Worm (Caenorhabditis elegans): ENCODE results near the gene bca-2.

- no peak for TF ChIP-seq fkh-10 (GFP tag; optimal IDR thresholded peaks at IDR 0.05)
- TF ChIP-seq nfya-1 (tag; optimal IDR thresholded peaks at IDR 0.05): no peak
- no peak for TF ChIP-seq hlh-6 (tag; optimal IDR thresholded peaks at IDR 0.05)
- no peak for TF ChIP-seq ets-4 (tag; optimal IDR thresholded peaks at IDR 0.05)
- TF ChIP-seq ama-1 (optimal IDR thresholded peaks at IDR 0.05): no peak
- TF ChIP-seq pha-2 (tag; optimal IDR thresholded peaks at IDR 0.05): no peak
- TF ChIP-seq ceh-34 (tag; optimal IDR thresholded peaks at IDR 0.05): no peak
These were observed 21.4 kb downstream of the bca-2 start, which contains the start of gene Y116A8C.25 for ce11 chrIV:17078649-17079048.
